2 fruit fly cellular contexts compared by ENCODE assay signal in genomic region chr3R:11441038-11441437, dm6.
TF ChIP-seq lines count a peak whose summit lies in the region.

No protein-coding gene starts in this region.

- no peak for TF ChIP-seq CTCF in whole organism, embryonic (GFP tag; optimal IDR thresholded peaks at IDR 0.05; lab: Kevin White, UChicago)

TF ChIP-seq in whole organism, embryonic, 481 proteins besides CTCF, POLR2A, EP300 and RAD21:
- 0 out of 3 replicates have a peak, but pooled peaks have one; percentile 22 for TF ChIP-seq CG11456 (GFP tag; IDR thresholded peaks at IDR 0.05; lab: Robert Waterston, UW)
- TF ChIP-seq CG3995 (GFP tag; optimal IDR thresholded peaks at IDR 0.05; lab: Kevin White, UChicago): no peak
TF ChIP-seq in whole organism, embryonic: peak in this region for 1.

TF ChIP-seq in whole organism, wandering third instar larva, 38 proteins besides CTCF, POLR2A, EP300 and RAD21:
- TF ChIP-seq Dfd (GFP tag; optimal IDR thresholded peaks at IDR 0.05; lab: Kevin White, UChicago) (peak; percentile 93), fru (GFP tag; optimal IDR thresholded peaks at IDR 0.05; lab: Kevin White, UChicago) (no peak)
TF ChIP-seq in whole organism, wandering third instar larva: peak in this region for 1.

Comparison
In these comparisons a context has a peak if more than half of its experiments do, and no peak if none do; other contexts are left out.
1. Of the 10 proteins assayed by ChIP-seq in both whole organism, embryonic and whole organism, wandering third instar larva: peak only in whole organism, embryonic: none; only in whole organism, wandering third instar larva: Dfd; in both: none; in neither: 9.